Fruit fly (Drosophila melanogaster) whole organism, embryonic: ENCODE results near the gene AlaRS.

ENCODE experiments used
- ATbp ChIP-seq: fragments of 200-800 bp; sonication (Bioruptor generic); optimal IDR thresholded peaks from 2 replicates; lab custom pipeline; 2017; ENCODE audit warnings: missing biosample characterization, mild to moderate bottlenecking, missing genetic modification characterization, missing genetic modification reagents
- Atf-2 ChIP-seq: fragments of 200-800 bp; sonication (Bioruptor generic); optimal IDR thresholded peaks from 2 replicates; lab custom pipeline; 2016; ENCODE audit warnings: missing biosample characterization, missing genetic modification characterization
- Bteb2 ChIP-seq: fragments of 200-800 bp; sonication (Bioruptor generic); optimal IDR thresholded peaks from 2 replicates; lab custom pipeline; 2016; ENCODE audit warnings: missing biosample characterization, missing genetic modification characterization
- CG10321 ChIP-seq: fragments of 200-800 bp; sonication (Bioruptor generic); IDR thresholded peaks from 2 replicates; pipeline ENCODE4 v1.3.6; 2022; ENCODE audit warnings: missing biosample characterization, missing genetic modification characterization
- CG11247 ChIP-seq: fragments of 200-800 bp; sonication (Bioruptor generic); IDR thresholded peaks from 2 replicates; pipeline ENCODE4 v1.3.6; 2022; ENCODE audit warnings: missing biosample characterization, missing genetic modification characterization
- CG11504 ChIP-seq: fragments of 200-800 bp; sonication (Bioruptor generic); optimal IDR thresholded peaks from 3 replicates; lab custom pipeline; 2019; ENCODE audit warnings: missing biosample characterization, mild to moderate bottlenecking, missing genetic modification characterization, moderate library complexity
- CG11560 ChIP-seq: fragments of 200-800 bp; sonication (Bioruptor generic); IDR thresholded peaks from 3 replicates; pipeline ENCODE4 v1.3.6; 2022; ENCODE audit warnings: missing biosample characterization, missing genetic modification characterization
- CG18619 ChIP-seq: fragments of 200-800 bp; sonication (Bioruptor generic); optimal IDR thresholded peaks from 3 replicates; lab custom pipeline; 2017; ENCODE audit warnings: missing biosample characterization, mild to moderate bottlenecking, missing genetic modification characterization
- CG2199 ChIP-seq: fragments of 200-800 bp; sonication (Bioruptor generic); IDR thresholded peaks from 3 replicates; pipeline ENCODE4 v1.3.6; 2022; ENCODE audit warnings: missing biosample characterization, missing genetic modification characterization
- CG32532 ChIP-seq: fragments of 200-800 bp; sonication (Bioruptor generic); IDR thresholded peaks from 2 replicates; pipeline ENCODE4 v1.3.6; 2022; ENCODE audit warnings: missing biosample characterization, missing genetic modification characterization
- CG32772 ChIP-seq: fragments of 200-800 bp; sonication (Bioruptor generic); IDR thresholded peaks from 2 replicates; pipeline ENCODE4 v1.3.6; 2022; ENCODE audit warnings: missing biosample characterization, missing genetic modification characterization
- CG33557 ChIP-seq: fragments of 200-800 bp; sonication (Bioruptor generic); optimal IDR thresholded peaks from 2 replicates; lab custom pipeline; 2019; ENCODE audit warnings: missing biosample characterization, mild to moderate bottlenecking, missing genetic modification characterization, moderate library complexity
- CG34422 ChIP-seq: fragments of 200-800 bp; sonication (Bioruptor generic); IDR thresholded peaks from 3 replicates; pipeline ENCODE4 v1.3.6; 2022; ENCODE audit warnings: missing biosample characterization, missing genetic modification characterization
- CG3838 ChIP-seq: fragments of 200-800 bp; sonication (Bioruptor generic); optimal IDR thresholded peaks from 3 replicates; lab custom pipeline; 2016; ENCODE audit warnings: missing biosample characterization, missing genetic modification characterization
- CG6272 ChIP-seq: fragments of 200-800 bp; sonication (Bioruptor generic); IDR thresholded peaks from 2 replicates; pipeline ENCODE4 v1.3.6; 2022; ENCODE audit warnings: missing biosample characterization, missing genetic modification characterization
- CG8281 ChIP-seq: fragments of 200-800 bp; sonication (Bioruptor generic); optimal IDR thresholded peaks from 2 replicates; lab custom pipeline; 2018; ENCODE audit warnings: missing biosample characterization, mild to moderate bottlenecking, missing genetic modification characterization, moderate library complexity
- CG9437 ChIP-seq: fragments of 200-800 bp; sonication (Bioruptor generic); optimal IDR thresholded peaks from 2 replicates; lab custom pipeline; 2018; ENCODE audit warnings: missing biosample characterization, mild to moderate bottlenecking, missing genetic modification characterization
- CG9817 ChIP-seq: fragments of 200-800 bp; sonication (Bioruptor generic); optimal IDR thresholded peaks from 2 replicates; lab custom pipeline; 2018; ENCODE audit warnings: missing biosample characterization, mild to moderate bottlenecking, missing genetic modification characterization, moderate library complexity
- CoRest ChIP-seq: fragments of 200-800 bp; sonication (Bioruptor generic); optimal IDR thresholded peaks from 3 replicates; lab custom pipeline; 2018; ENCODE audit warnings: missing biosample characterization, mild to moderate bottlenecking, missing genetic modification characterization, moderate library complexity
- D ChIP-seq, 2 experiments: fragments of 200-800 bp in 1 of 2; fragments of >200 bp in 1 of 2; sonication (Bioruptor generic) in 1 of 2; optimal IDR thresholded peaks; 2 replicates in 1 of 2; 3 replicates in 1 of 2; lab custom pipeline; 2017; ENCODE audit warnings: mild to moderate bottlenecking in 1 of 2, missing biosample characterization in 1 of 2, missing genetic modification characterization in 1 of 2, missing genetic modification reagents in 1 of 2
- Dbx ChIP-seq: fragments of 200-800 bp; sonication (Bioruptor generic); IDR thresholded peaks from 3 replicates; pipeline ENCODE4 v1.3.6; 2022; ENCODE audit warnings: missing biosample characterization, missing genetic modification characterization
- E2f2 ChIP-seq: fragments of 200-800 bp; sonication (Bioruptor generic); IDR thresholded peaks from 2 replicates; pipeline ENCODE4 v1.3.6; 2022; ENCODE audit warnings: missing biosample characterization, missing genetic modification characterization
- GATAe ChIP-seq: fragments of 200-800 bp; sonication (Bioruptor generic); conservative IDR thresholded peaks from 2 replicates; pipeline ENCODE4 v1.3.6; 2022; ENCODE audit warnings: missing biosample characterization, missing genetic modification characterization
- Hr51 ChIP-seq, 2 experiments: fragments of 200-800 bp; sonication (Bioruptor generic); optimal IDR thresholded peaks; 2 replicates in 1 of 2; 3 replicates in 1 of 2; lab custom pipeline; 2016 to 2018; ENCODE audit warnings: missing biosample characterization in 2 of 2, missing genetic modification characterization in 2 of 2, mild to moderate bottlenecking in 1 of 2, moderate library complexity in 1 of 2
- Hsf ChIP-seq: fragments of 200-800 bp; sonication (Bioruptor generic); optimal IDR thresholded peaks from 3 replicates; lab custom pipeline; 2016; ENCODE audit warnings: missing biosample characterization, missing genetic modification characterization
- Oaz ChIP-seq: fragments of 200-800 bp; sonication (Bioruptor generic); IDR thresholded peaks from 2 replicates; pipeline ENCODE4 v1.3.6; 2022; ENCODE audit warnings: missing biosample characterization, missing genetic modification characterization
- Sry-β ChIP-seq: fragments of 200-800 bp; sonication (Bioruptor generic); optimal IDR thresholded peaks from 2 replicates; lab custom pipeline; 2018; ENCODE audit warnings: missing biosample characterization, mild to moderate bottlenecking, missing genetic modification characterization, moderate library complexity
- Tbp ChIP-seq: fragments of >200 bp; optimal IDR thresholded peaks from 2 replicates; lab custom pipeline; 2018; ENCODE audit warnings: missing biosample characterization, missing genetic modification characterization
- ab ChIP-seq: fragments of 200-800 bp; sonication (Bioruptor generic); optimal IDR thresholded peaks from 2 replicates; lab custom pipeline; 2016; ENCODE audit warnings: missing biosample characterization, missing genetic modification characterization
- bsh ChIP-seq, 2 experiments: fragments of 200-800 bp; sonication (Bioruptor generic); optimal IDR thresholded peaks; 2 replicates each; lab custom pipeline; 2017 to 2018; ENCODE audit warnings: mild to moderate bottlenecking in 2 of 2, missing biosample characterization in 2 of 2, missing genetic modification characterization in 2 of 2, moderate library complexity in 1 of 2
- chinmo ChIP-seq: fragments of 200-800 bp; sonication (Bioruptor generic); IDR thresholded peaks from 4 replicates; pipeline ENCODE4 v1.3.6; 2022; ENCODE audit warnings: missing biosample characterization, missing genetic modification characterization; ENCODE audit not compliant: partially characterized antibody
- corto ChIP-seq: fragments of 200-800 bp; sonication (Bioruptor generic); optimal IDR thresholded peaks from 2 replicates; lab custom pipeline; 2016; ENCODE audit warnings: missing biosample characterization, mild to moderate bottlenecking, missing genetic modification characterization, moderate library complexity
- da ChIP-seq: fragments of 200-800 bp; sonication (Bioruptor generic); optimal IDR thresholded peaks from 2 replicates; lab custom pipeline; 2016; ENCODE audit warnings: missing biosample characterization, missing genetic modification characterization
- dpn ChIP-seq, 2 experiments: fragments of 200-800 bp; sonication (Bioruptor generic); optimal IDR thresholded peaks; 3 replicates each; lab custom pipeline; 2016; ENCODE audit warnings: missing biosample characterization in 2 of 2, missing genetic modification characterization in 2 of 2
- gem ChIP-seq: fragments of 200-800 bp; sonication (Bioruptor generic); optimal IDR thresholded peaks from 2 replicates; lab custom pipeline; 2019; ENCODE audit warnings: missing biosample characterization, mild to moderate bottlenecking, missing genetic modification characterization, moderate library complexity
- gsb-n ChIP-seq: fragments of 200-800 bp; sonication (Bioruptor generic); optimal IDR thresholded peaks from 3 replicates; lab custom pipeline; 2018; ENCODE audit warnings: missing biosample characterization, mild to moderate bottlenecking, missing genetic modification characterization
- jing ChIP-seq: fragments of 200-800 bp; sonication (Bioruptor generic); optimal IDR thresholded peaks from 2 replicates; lab custom pipeline; 2018; ENCODE audit warnings: missing biosample characterization, mild to moderate bottlenecking, missing genetic modification characterization
- kay ChIP-seq: fragments of 200-800 bp; sonication (Bioruptor generic); optimal IDR thresholded peaks from 2 replicates; lab custom pipeline; 2016; ENCODE audit warnings: missing biosample characterization, missing genetic modification characterization
- mam ChIP-seq: fragments of 200-800 bp; sonication (Bioruptor generic); optimal IDR thresholded peaks from 3 replicates; lab custom pipeline; 2016; ENCODE audit warnings: missing biosample characterization, missing genetic modification characterization
- p53 ChIP-seq: fragments of 200-800 bp; sonication (Bioruptor generic); optimal IDR thresholded peaks from 2 replicates; lab custom pipeline; 2016; ENCODE audit warnings: missing biosample characterization, missing genetic modification characterization
- scrt ChIP-seq: fragments of 200-800 bp; sonication (Bioruptor generic); optimal IDR thresholded peaks from 2 replicates; lab custom pipeline; 2018; ENCODE audit warnings: missing biosample characterization, mild to moderate bottlenecking, missing genetic modification characterization, moderate library complexity
- sens ChIP-seq: fragments of 200-800 bp; sonication (Bioruptor generic); peaks from one replicate; lab custom pipeline; 2016; ENCODE audit warnings: missing biosample characterization, missing genetic modification characterization
- sug ChIP-seq: fragments of 200-800 bp; optimal IDR thresholded peaks from 2 replicates; lab custom pipeline; 2019; ENCODE audit warnings: missing biosample characterization, mild to moderate bottlenecking, missing genetic modification characterization, moderate library complexity
- tio ChIP-seq: fragments of 200-800 bp; sonication (Bioruptor generic); optimal IDR thresholded peaks from 2 replicates; lab custom pipeline; 2017; ENCODE audit warnings: missing biosample characterization, missing genetic modification characterization, inconsistent platforms
- toy ChIP-seq: fragments of 200-800 bp; sonication (Bioruptor generic); IDR thresholded peaks from 2 replicates; pipeline ENCODE4 v1.3.6; 2022; ENCODE audit warnings: missing biosample characterization, missing genetic modification characterization
- vfl ChIP-seq: fragments of 200-800 bp; sonication (Bioruptor generic); optimal IDR thresholded peaks from 2 replicates; lab custom pipeline; 2016; ENCODE audit warnings: missing biosample characterization, missing genetic modification characterization

The AlaRS gene

DNA sequence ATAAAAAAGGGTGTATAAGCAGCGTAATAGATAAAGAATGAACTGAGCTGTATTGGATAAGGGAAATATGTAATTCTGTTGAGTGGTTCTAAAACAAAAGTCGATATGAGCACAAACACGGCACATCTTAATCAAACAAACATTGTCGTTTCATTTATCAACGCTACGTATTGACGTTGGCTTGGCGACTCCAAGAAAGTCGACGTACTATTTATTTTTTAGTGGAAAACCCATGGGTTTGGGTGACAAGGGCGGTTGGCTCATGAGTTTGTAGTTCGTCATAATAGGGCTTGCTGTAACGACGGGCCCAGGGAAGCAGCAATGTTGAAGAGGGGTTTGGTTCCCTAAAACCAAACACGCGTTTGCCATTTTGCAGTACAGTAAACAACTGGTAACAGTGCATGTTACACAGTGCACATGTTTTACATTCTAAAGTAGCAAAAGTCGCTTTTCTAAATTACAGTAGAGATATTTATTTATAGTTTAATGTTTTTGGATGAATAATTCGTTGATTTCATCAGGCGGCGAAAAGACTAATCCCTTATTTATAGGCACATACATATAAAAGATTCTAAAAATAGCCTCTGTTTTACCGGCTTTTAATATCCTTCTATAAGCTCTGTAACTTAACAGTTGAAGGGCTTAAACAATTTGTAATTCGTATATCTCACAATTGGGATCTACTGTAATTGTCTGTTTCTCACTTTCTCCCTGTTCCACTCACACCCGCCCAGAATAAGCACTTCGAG is 20.2 kb downstream of the AlaRS start (continued):
- TF ChIP-seq CoRest (peak; percentile 37), gem (tag; lab: Kevin White, UChicago) (peak; percentile 55), Hsf (peak; percentile 21), CG6272 (GFP tag; lab: Robert Waterston, UW) (no peak), CG11560 (no peak), ATbp (peak; percentile 44), Sry-β (GFP tag; lab: Kevin White, UChicago) (no peak), scrt (GFP tag; lab: Kevin White, UChicago) (no peak), jing (GFP tag; lab: Kevin White, UChicago) (no peak)
- TF ChIP-seq, all 482 proteins: peak for 77

DNA sequence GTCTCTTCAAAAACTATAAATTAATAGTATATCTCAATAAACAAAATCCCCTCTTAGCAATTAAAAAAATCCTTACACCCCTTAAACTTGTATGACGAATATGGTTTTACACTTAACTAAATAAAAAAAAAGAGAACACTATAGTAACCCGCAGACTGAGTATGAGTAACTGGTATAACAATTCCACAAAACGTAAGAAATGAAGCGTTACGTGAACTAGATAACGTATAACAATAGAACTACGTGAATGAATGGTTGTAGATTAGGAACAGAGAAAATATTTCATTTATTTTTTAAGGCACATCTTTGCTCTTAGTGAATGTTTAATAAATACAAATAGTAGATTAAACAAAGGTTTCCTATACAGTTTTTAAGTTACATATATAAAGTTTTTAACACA is 26.1 kb downstream of the AlaRS start:
- 0 out of 4 replicates have a peak, but pooled peaks have one; percentile 46 for TF ChIP-seq chinmo
- no peak for TF ChIP-seq CG3838
- no peak for TF ChIP-seq CG9817 (tag; lab: Kevin White, UChicago)
- no peak for TF ChIP-seq CG34422 (GFP tag; lab: Robert Waterston, UW)
- TF ChIP-seq Hsf, result no peak
- TF ChIP-seq kay, result peak; percentile 35
- TF ChIP-seq tio, result no peak
- peak; percentile 91 for TF ChIP-seq CG9437 (GFP tag; lab: Kevin White, UChicago)
- TF ChIP-seq CG10321 (GFP tag; lab: Robert Waterston, UW), result 0 out of 2 replicates have a peak, but pooled peaks have one; percentile 29

DNA sequence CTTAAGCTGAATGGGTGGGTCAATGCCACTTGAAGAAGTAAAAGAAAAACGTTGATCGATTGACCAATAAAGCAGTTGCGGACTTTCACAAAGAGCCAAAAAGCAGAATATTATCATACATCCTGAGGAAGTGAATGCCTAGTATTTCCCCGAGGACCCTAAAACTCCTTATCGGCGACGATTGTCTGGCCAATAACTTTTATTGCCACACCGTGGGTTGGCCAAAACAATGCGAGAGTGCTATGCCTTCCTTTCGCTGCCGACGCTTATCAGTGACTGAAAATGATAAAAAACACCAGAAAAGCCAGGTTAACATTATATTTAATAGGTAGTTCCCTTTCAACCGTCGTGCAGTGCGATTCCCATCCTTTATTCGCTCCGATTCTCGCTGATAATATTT is 29.7 kb downstream of the AlaRS start, which contains the start of gene Mur29B:
TSS of gene Mur29B (plus strand) at position 324 of the 400 bp plus-strand sequence.
- TF ChIP-seq CG33557 (no peak), jing (GFP tag; lab: Kevin White, UChicago) (no peak), CG32772 (GFP tag; lab: Robert Waterston, UW) (no peak), toy (GFP tag; lab: Robert Waterston, UW) (no peak), Tbp (GFP tag; lab: Kevin White, UChicago) (no peak), CG32532 (peak; percentile 7; the same call in 1 of the 2 replicates), CG6272 (GFP tag; lab: Robert Waterston, UW) (no peak), bsh (GFP tag; optimal IDR thresholded peaks at IDR 0.05; lab: Kevin White, UChicago) (no peak), CG11247 (GFP tag; lab: Robert Waterston, UW) (no peak), CG11504 (tag; lab: Kevin White, UChicago) (no peak), corto (GFP tag; lab: Kevin White, UChicago) (peak; percentile 51), CG18619 (GFP tag; lab: Kevin White, UChicago) (no peak), sens (GFP tag; lab: Kevin White, UChicago) (peak; percentile 29), Hr51 (GFP tag; optimal IDR thresholded peaks at IDR 0.05; lab: Kevin White, UChicago) (no peak), Dbx (GFP tag; lab: Robert Waterston, UW) (no peak), gsb-n (tag; lab: Kevin White, UChicago) (no peak), mam (no peak), D (optimal IDR thresholded peaks at IDR 0.05; lab: Kevin White, UChicago) (no peak), D (GFP tag; optimal IDR thresholded peaks at IDR 0.05; lab: Kevin White, UChicago) (no peak), Oaz (GFP tag; lab: Robert Waterston, UW) (no peak), Atf-2 (GFP tag; lab: Kevin White, UChicago) (no peak), dpn (GFP tag; optimal IDR thresholded peaks at IDR 0.05; lab: Kevin White, UChicago) (no peak), vfl (GFP tag; lab: Kevin White, UChicago) (no peak), CG2199 (GFP tag; lab: Robert Waterston, UW) (no peak), sug (tag; lab: Kevin White, UChicago) (peak; percentile 54), Bteb2 (no peak), CG8281 (tag; lab: Kevin White, UChicago) (no peak), p53 (no peak), E2f2 (GFP tag; lab: Robert Waterston, UW) (no peak), ab (GFP tag; lab: Kevin White, UChicago) (no peak), da (GFP tag; lab: Kevin White, UChicago) (no peak), GATAe (GFP tag; lab: Robert Waterston, UW) (0 out of 2 replicates have a peak, but pooled peaks have one; percentile 26)
